Worm (Caenorhabditis elegans) whole organism, early embryonic: ENCODE data around the gene ptd-2.

ENCODE experiments used
- F13C5.2 ChIP-seq: sonication (generic microtip); optimal IDR thresholded peaks from 2 replicates; lab custom pipeline; 2017; ENCODE audit warnings: mild to moderate bottlenecking, missing genetic modification characterization, inconsistent platforms, missing compliant biosample characterization
- ama-1 ChIP-seq: fragments of 150-350 bp; optimal IDR thresholded peaks from 2 replicates; lab custom pipeline; 2014
- tbx-37 ChIP-seq: fragments of 200-800 bp; sonication (Bioruptor generic); conservative IDR thresholded peaks from 2 replicates; pipeline ENCODE4 v1.3.6; 2022; ENCODE audit warnings: missing genetic modification reagents, missing genetic modification characterization, missing compliant biosample characterization
- tra-4 ChIP-seq: sonication (generic microtip); optimal IDR thresholded peaks from 2 replicates; lab custom pipeline; 2017; ENCODE audit warnings: missing genetic modification characterization, missing compliant biosample characterization

ce11 chrV:9249932-9250331 is at the start of gene ptd-2:
- TF ChIP-seq ama-1 (lab: Kevin White, UChicago) = no peak
- TF ChIP-seq F13C5.2 (tag; lab: Kevin White, UChicago) = no peak
- TF ChIP-seq tbx-37 (GFP tag; lab: Robert Waterston, UW) = no peak
- no peak for TF ChIP-seq tra-4 (tag; lab: Kevin White, UChicago)
